Fruit fly (Drosophila melanogaster) whole organism, wandering third instar larva: ENCODE data around the gene CG6432.

Experiments
- Rel ChIP-seq, 2 experiments: fragments of 200-800 bp; sonication (Bioruptor generic) in 1 of 2; optimal IDR thresholded peaks; 2 replicates in 1 of 2; 3 replicates in 1 of 2; lab custom pipeline; 2016 to 2019; ENCODE audit warnings: mild to moderate bottlenecking in 2 of 2, missing biosample characterization in 2 of 2, missing genetic modification characterization in 2 of 2, moderate library complexity in 1 of 2
- br ChIP-seq: fragments of 200-800 bp; sonication (Bioruptor generic); optimal IDR thresholded peaks from 2 replicates; lab custom pipeline; 2016; ENCODE audit warnings: missing biosample characterization, missing genetic modification characterization
- psq ChIP-seq: fragments of 200-800 bp; sonication (Bioruptor generic); optimal IDR thresholded peaks from 3 replicates; lab custom pipeline; 2017; ENCODE audit warnings: missing biosample characterization, mild to moderate bottlenecking, missing genetic modification characterization, moderate library complexity

- TF ChIP-seq br (GFP tag; lab: Kevin White, UChicago) = no peak
- TF ChIP-seq Rel (GFP tag; optimal IDR thresholded peaks at IDR 0.05; lab: Kevin White, UChicago) = no peak
- TF ChIP-seq Rel (tag; optimal IDR thresholded peaks at IDR 0.05; lab: Kevin White, UChicago) = no peak
- TF ChIP-seq psq (GFP tag; lab: Kevin White, UChicago) = no peak
Measured at dm6 chr3R:24364880-24365604, 28.3 kb downstream of the CG6432 start, which contains the start of the genes CG17784 and CG13613.
